Fruit fly (Drosophila melanogaster) whole organism, embryonic: ENCODE data around the gene rdo.

Experiments
- Asciz ChIP-seq: fragments of 200-800 bp; sonication (Bioruptor generic); optimal IDR thresholded peaks from 2 replicates; lab custom pipeline; 2017; ENCODE audit warnings: missing biosample characterization, mild to moderate bottlenecking, missing genetic modification characterization, missing genetic modification reagents
- CG1024 ChIP-seq: fragments of 200-800 bp; sonication (Bioruptor generic); IDR thresholded peaks from 2 replicates; pipeline ENCODE4 v1.3.6; 2022; ENCODE audit warnings: missing biosample characterization, missing genetic modification characterization
- CG11560 ChIP-seq: fragments of 200-800 bp; sonication (Bioruptor generic); IDR thresholded peaks from 3 replicates; pipeline ENCODE4 v1.3.6; 2022; ENCODE audit warnings: missing biosample characterization, missing genetic modification characterization
- CG11723 ChIP-seq: fragments of 200-800 bp; sonication (Bioruptor generic); optimal IDR thresholded peaks from 2 replicates; lab custom pipeline; 2017; ENCODE audit warnings: missing biosample characterization, mild to moderate bottlenecking, missing genetic modification characterization
- CG14014 ChIP-seq: fragments of 200-800 bp; sonication (Bioruptor generic); IDR thresholded peaks from 2 replicates; pipeline ENCODE4 v1.3.6; 2022; ENCODE audit warnings: missing biosample characterization, missing genetic modification characterization
- CG17829 ChIP-seq: fragments of 200-800 bp; optimal IDR thresholded peaks from 2 replicates; lab custom pipeline; 2019; ENCODE audit warnings: missing biosample characterization, mild to moderate bottlenecking, missing genetic modification characterization, moderate library complexity
- CG18764 ChIP-seq: fragments of 200-800 bp; sonication (Bioruptor generic); optimal IDR thresholded peaks from 3 replicates; lab custom pipeline; 2016; ENCODE audit warnings: missing biosample characterization, missing genetic modification characterization
- CG2889 ChIP-seq: fragments of 200-800 bp; sonication (Bioruptor generic); IDR thresholded peaks from 3 replicates; pipeline ENCODE4 v1.3.6; 2022; ENCODE audit warnings: missing biosample characterization, missing genetic modification characterization
- CG31365 ChIP-seq: fragments of 200-800 bp; sonication (Bioruptor generic); optimal IDR thresholded peaks from 2 replicates; lab custom pipeline; 2018; ENCODE audit warnings: missing biosample characterization, mild to moderate bottlenecking, missing genetic modification characterization
- CG34224 ChIP-seq: fragments of 200-800 bp; sonication (Bioruptor generic); IDR thresholded peaks from 3 replicates; pipeline ENCODE4 v1.3.6; 2022; ENCODE audit warnings: missing biosample characterization, missing genetic modification characterization; ENCODE audit not compliant: partially characterized antibody
- CG4360 ChIP-seq: fragments of 200-800 bp; sonication (Bioruptor generic); IDR thresholded peaks from 2 replicates; pipeline ENCODE4 v1.3.6; 2022; ENCODE audit warnings: missing biosample characterization, missing genetic modification characterization
- CG4404 ChIP-seq: fragments of 200-800 bp; sonication (Bioruptor generic); IDR thresholded peaks from 2 replicates; pipeline ENCODE4 v1.3.6; 2022; ENCODE audit warnings: missing biosample characterization, missing genetic modification characterization
- CG5180 ChIP-seq: fragments of 200-800 bp; sonication (Bioruptor generic); optimal IDR thresholded peaks from 3 replicates; lab custom pipeline; 2017; ENCODE audit warnings: missing biosample characterization, missing genetic modification characterization, mild to moderate bottlenecking, moderate library complexity, missing genetic modification reagents
- CG8359 ChIP-seq: fragments of 200-800 bp; sonication (Bioruptor generic); optimal IDR thresholded peaks from 2 replicates; lab custom pipeline; 2017; ENCODE audit warnings: missing biosample characterization, mild to moderate bottlenecking, missing genetic modification characterization, borderline replicate concordance
- CG9932 ChIP-seq: fragments of 200-800 bp; sonication (Bioruptor generic); IDR thresholded peaks from 2 replicates; pipeline ENCODE4 v1.3.6; 2022; ENCODE audit warnings: missing biosample characterization, missing genetic modification characterization
- Deaf1 ChIP-seq: fragments of 200-800 bp; optimal IDR thresholded peaks from 3 replicates; lab custom pipeline; 2019; ENCODE audit warnings: missing biosample characterization, mild to moderate bottlenecking, missing genetic modification characterization, moderate library complexity
- Dip3 ChIP-seq: fragments of 200-800 bp; sonication (Bioruptor generic); optimal IDR thresholded peaks from 3 replicates; lab custom pipeline; 2016; ENCODE audit warnings: missing biosample characterization, missing genetic modification characterization
- Drgx ChIP-seq: fragments of 200-800 bp; sonication (Bioruptor generic); IDR thresholded peaks from 2 replicates; pipeline ENCODE4 v1.3.6; 2022; ENCODE audit warnings: missing biosample characterization, missing genetic modification characterization
- Gug ChIP-seq: fragments of 200-800 bp; sonication (Bioruptor generic); IDR thresholded peaks from 4 replicates; pipeline ENCODE4 v1.3.6; 2022; ENCODE audit warnings: missing biosample characterization, missing genetic modification characterization
- Hr39 ChIP-seq: fragments of >200 bp; optimal IDR thresholded peaks from 2 replicates; lab custom pipeline; 2017
- NC2β ChIP-seq: fragments of 200-800 bp; sonication (Bioruptor generic); optimal IDR thresholded peaks from 2 replicates; lab custom pipeline; 2016; ENCODE audit warnings: missing biosample characterization, missing genetic modification characterization
- Neu2 ChIP-seq: fragments of 200-800 bp; sonication (Bioruptor generic); optimal IDR thresholded peaks from 3 replicates; lab custom pipeline; 2016; ENCODE audit warnings: missing biosample characterization, missing genetic modification characterization, borderline replicate concordance
- Oaz ChIP-seq: fragments of 200-800 bp; sonication (Bioruptor generic); IDR thresholded peaks from 2 replicates; pipeline ENCODE4 v1.3.6; 2022; ENCODE audit warnings: missing biosample characterization, missing genetic modification characterization
- Optix ChIP-seq: fragments of 200-800 bp; sonication (Bioruptor generic); IDR thresholded peaks from 3 replicates; pipeline ENCODE4 v1.3.6; 2022; ENCODE audit warnings: missing biosample characterization, missing genetic modification characterization
- Rfx ChIP-seq: fragments of 200-800 bp; sonication (Bioruptor generic); IDR thresholded peaks from 2 replicates; pipeline ENCODE4 v1.3.6; 2022; ENCODE audit warnings: missing biosample characterization, missing genetic modification characterization
- Sox102F ChIP-seq: fragments of 200-800 bp; sonication (Bioruptor generic); optimal IDR thresholded peaks from 2 replicates; lab custom pipeline; 2018; ENCODE audit warnings: missing biosample characterization, mild to moderate bottlenecking, missing genetic modification characterization, moderate library complexity
- ab ChIP-seq: fragments of 200-800 bp; sonication (Bioruptor generic); optimal IDR thresholded peaks from 2 replicates; lab custom pipeline; 2016; ENCODE audit warnings: missing biosample characterization, missing genetic modification characterization
- bbx ChIP-seq: fragments of 200-800 bp; sonication (Bioruptor generic); IDR thresholded peaks from 2 replicates; pipeline ENCODE4 v1.3.6; 2022; ENCODE audit warnings: missing biosample characterization, missing genetic modification characterization; ENCODE audit not compliant: partially characterized antibody
- bsh ChIP-seq, 2 experiments: fragments of 200-800 bp; sonication (Bioruptor generic); optimal IDR thresholded peaks; 2 replicates each; lab custom pipeline; 2017 to 2018; ENCODE audit warnings: mild to moderate bottlenecking in 2 of 2, missing biosample characterization in 2 of 2, missing genetic modification characterization in 2 of 2, moderate library complexity in 1 of 2
- corto ChIP-seq: fragments of 200-800 bp; sonication (Bioruptor generic); optimal IDR thresholded peaks from 2 replicates; lab custom pipeline; 2016; ENCODE audit warnings: missing biosample characterization, mild to moderate bottlenecking, missing genetic modification characterization, moderate library complexity
- dmrt99B ChIP-seq: fragments of 200-800 bp; sonication (Bioruptor generic); optimal IDR thresholded peaks from 2 replicates; lab custom pipeline; 2018; ENCODE audit warnings: missing biosample characterization, mild to moderate bottlenecking, missing genetic modification characterization, moderate library complexity
- ems ChIP-seq: fragments of 200-800 bp; sonication (Bioruptor generic); optimal IDR thresholded peaks from 3 replicates; lab custom pipeline; 2016; ENCODE audit warnings: missing biosample characterization, missing genetic modification characterization
- eyg ChIP-seq: fragments of 200-800 bp; sonication (Bioruptor generic); optimal IDR thresholded peaks from 3 replicates; lab custom pipeline; 2016; ENCODE audit warnings: missing biosample characterization, missing genetic modification characterization
- ftz-f1 ChIP-seq: fragments of 200-800 bp; sonication (Bioruptor generic); optimal IDR thresholded peaks from 2 replicates; lab custom pipeline; 2016; ENCODE audit warnings: missing biosample characterization, missing genetic modification characterization
- her ChIP-seq: fragments of 200-800 bp; sonication (Bioruptor generic); optimal IDR thresholded peaks from 2 replicates; lab custom pipeline; 2016; ENCODE audit warnings: missing biosample characterization, missing genetic modification characterization
- jigr1 ChIP-seq: fragments of 200-800 bp; sonication (Bioruptor generic); IDR thresholded peaks from 3 replicates; pipeline ENCODE4 v1.3.6; 2022; ENCODE audit warnings: missing biosample characterization, missing genetic modification characterization
- lbe ChIP-seq: fragments of 200-800 bp; sonication (Bioruptor generic); optimal IDR thresholded peaks from 2 replicates; lab custom pipeline; 2016; ENCODE audit warnings: missing biosample characterization, mild to moderate bottlenecking, missing genetic modification characterization
- odd ChIP-seq: fragments of 200-800 bp; sonication (Bioruptor generic); optimal IDR thresholded peaks from 2 replicates; lab custom pipeline; 2017; ENCODE audit warnings: missing biosample characterization, mild to moderate bottlenecking, missing genetic modification characterization
- org-1 ChIP-seq: fragments of 200-800 bp; sonication (Bioruptor generic); optimal IDR thresholded peaks from 2 replicates; lab custom pipeline; 2017; ENCODE audit warnings: missing biosample characterization, missing genetic modification characterization
- p53 ChIP-seq: fragments of 200-800 bp; sonication (Bioruptor generic); optimal IDR thresholded peaks from 2 replicates; lab custom pipeline; 2016; ENCODE audit warnings: missing biosample characterization, missing genetic modification characterization
- pfk ChIP-seq: fragments of 200-800 bp; sonication (Bioruptor generic); optimal IDR thresholded peaks from 2 replicates; lab custom pipeline; 2018; ENCODE audit warnings: missing biosample characterization, mild to moderate bottlenecking, missing genetic modification characterization, moderate library complexity
- schlank ChIP-seq: fragments of 200-800 bp; sonication (Bioruptor generic); optimal IDR thresholded peaks from 2 replicates; lab custom pipeline; 2018; ENCODE audit warnings: missing biosample characterization, mild to moderate bottlenecking, missing genetic modification characterization
- sens ChIP-seq: fragments of 200-800 bp; sonication (Bioruptor generic); peaks from one replicate; lab custom pipeline; 2016; ENCODE audit warnings: missing biosample characterization, missing genetic modification characterization
- tup ChIP-seq: fragments of 200-800 bp; sonication (Bioruptor generic); optimal IDR thresholded peaks from 2 replicates; lab custom pipeline; 2016; ENCODE audit warnings: missing biosample characterization, mild to moderate bottlenecking, missing genetic modification characterization, moderate library complexity
- tx ChIP-seq: fragments of 200-800 bp; sonication (Bioruptor generic); optimal IDR thresholded peaks from 2 replicates; lab custom pipeline; 2016; ENCODE audit warnings: missing biosample characterization, missing genetic modification characterization
- unpg ChIP-seq: fragments of 200-800 bp; sonication (Bioruptor generic); optimal IDR thresholded peaks from 3 replicates; lab custom pipeline; 2018; ENCODE audit warnings: missing biosample characterization, mild to moderate bottlenecking, missing genetic modification characterization, moderate library complexity
- wdn ChIP-seq: fragments of 200-800 bp; sonication (Bioruptor generic); IDR thresholded peaks from 2 replicates; pipeline ENCODE4 v1.3.6; 2022; ENCODE audit warnings: missing biosample characterization, missing genetic modification characterization

rdo gene

dm6 chr2L:17990771-17991170 lies 21.4 kb upstream of the rdo start (continued):
- TF ChIP-seq Deaf1 (tag; lab: Kevin White, UChicago), result no peak
- TF ChIP-seq CG4404 (GFP tag; lab: Robert Waterston, UW), result peak; percentile 32
- TF ChIP-seq, all 482 proteins: peak for 7

- TF ChIP-seq Hr39 (lab: Kevin White, UChicago) (peak; percentile 60), wdn (GFP tag; lab: Robert Waterston, UW) (no peak)
Measured at dm6 chr2L:18002149-18002548, 10.0 kb upstream of the rdo start.

dm6 chr2L:18003028-18003836 lies 8.9 kb upstream of the rdo start:
- TF ChIP-seq Dip3 (GFP tag; lab: Kevin White, UChicago), result no peak
- TF ChIP-seq corto (GFP tag; lab: Kevin White, UChicago), result peak; percentile 37
- no peak for TF ChIP-seq dmrt99B
- TF ChIP-seq CG31365 (tag; lab: Kevin White, UChicago), result no peak
- peak; percentile 95 for TF ChIP-seq Drgx (GFP tag; lab: Robert Waterston, UW)
- no peak for TF ChIP-seq org-1 (GFP tag; lab: Kevin White, UChicago)
- no peak for TF ChIP-seq CG1024 (GFP tag; lab: Robert Waterston, UW)
- no peak for TF ChIP-seq her (GFP tag; lab: Kevin White, UChicago)
- TF ChIP-seq p53 (GFP tag; lab: Kevin White, UChicago), result no peak
- no peak for TF ChIP-seq CG8359 (GFP tag; lab: Kevin White, UChicago)
- TF ChIP-seq Asciz (GFP tag; lab: Kevin White, UChicago), result no peak
- TF ChIP-seq jigr1, result no peak
- no peak for TF ChIP-seq CG5180 (GFP tag; lab: Kevin White, UChicago)
- peak in 1 of 2 experiments; percentile 19 for TF ChIP-seq bsh (GFP tag; optimal IDR thresholded peaks at IDR 0.05; lab: Kevin White, UChicago)
- TF ChIP-seq ftz-f1, result no peak
- no peak for TF ChIP-seq Neu2 (GFP tag; lab: Kevin White, UChicago)
- no peak for TF ChIP-seq CG17829 (tag; lab: Kevin White, UChicago)
- no peak for TF ChIP-seq CG18764 (GFP tag; lab: Kevin White, UChicago)
- no peak for TF ChIP-seq Optix
- no peak for TF ChIP-seq CG9932 (GFP tag; lab: Robert Waterston, UW)
- TF ChIP-seq Rfx, result no peak
- TF ChIP-seq CG2889, result no peak
- TF ChIP-seq Gug, result no peak
- TF ChIP-seq CG4360 (GFP tag; lab: Robert Waterston, UW), result no peak
- TF ChIP-seq unpg (GFP tag; lab: Kevin White, UChicago), result no peak
- TF ChIP-seq lbe, result peak; percentile 35
- no peak for TF ChIP-seq CG11723
- no peak for TF ChIP-seq tup
- TF ChIP-seq NC2β (GFP tag; lab: Kevin White, UChicago), result no peak
- no peak for TF ChIP-seq sens (GFP tag; lab: Kevin White, UChicago)

- TF ChIP-seq bbx (GFP tag; lab: Robert Waterston, UW), result no peak
- no peak for TF ChIP-seq pfk
- no peak for TF ChIP-seq Dip3 (GFP tag; lab: Kevin White, UChicago)
- no peak for TF ChIP-seq ems (GFP tag; lab: Kevin White, UChicago)
- TF ChIP-seq CG34224 (GFP tag; lab: Robert Waterston, UW), result no peak
- TF ChIP-seq Sox102F (GFP tag; lab: Kevin White, UChicago), result peak; percentile 25
- peak in 1 of 2 experiments; percentile 67 for TF ChIP-seq bsh (GFP tag; optimal IDR thresholded peaks at IDR 0.05; lab: Kevin White, UChicago)
- TF ChIP-seq CG14014, result no peak
- TF ChIP-seq schlank (tag; lab: Kevin White, UChicago), result no peak
- no peak for TF ChIP-seq ab (GFP tag; lab: Kevin White, UChicago)
- TF ChIP-seq CG11560 (tag; lab: Robert Waterston, UW), result no peak
- TF ChIP-seq Oaz (GFP tag; lab: Robert Waterston, UW), result 0 out of 2 replicates have a peak, but pooled peaks have one; percentile 5
- peak; percentile 76 for TF ChIP-seq sens (GFP tag; lab: Kevin White, UChicago)
- TF ChIP-seq tx (GFP tag; lab: Kevin White, UChicago), result no peak
- peak; percentile 71 for TF ChIP-seq Drgx (GFP tag; lab: Robert Waterston, UW)
- TF ChIP-seq eyg, result no peak
- TF ChIP-seq odd (GFP tag; lab: Kevin White, UChicago), result no peak
Measured at dm6 chr2L:18005481-18005880, 6.7 kb upstream of the rdo start.
